Worm (Caenorhabditis elegans) whole organism, L3 larva: ENCODE results near the gene myo-2.

ENCODE experiments used
- nfya-1 ChIP-seq: sonication (generic microtip); optimal IDR thresholded peaks from 2 replicates; lab custom pipeline; 2017; ENCODE audit warnings: missing genetic modification characterization, mild to moderate bottlenecking, missing compliant biosample characterization, antibody characterized with exemption, moderate library complexity; ENCODE audit not compliant: insufficient read depth
- zag-1 ChIP-seq: fragments of 150-350 bp; optimal IDR thresholded peaks from 2 replicates; lab custom pipeline; 2014; ENCODE audit warnings: missing biosample characterization, missing genetic modification characterization
- ztf-4 ChIP-seq: fragments of 150-350 bp; optimal IDR thresholded peaks from 2 replicates; lab custom pipeline; 2014; ENCODE audit warnings: missing biosample characterization, missing genetic modification characterization

DNA sequence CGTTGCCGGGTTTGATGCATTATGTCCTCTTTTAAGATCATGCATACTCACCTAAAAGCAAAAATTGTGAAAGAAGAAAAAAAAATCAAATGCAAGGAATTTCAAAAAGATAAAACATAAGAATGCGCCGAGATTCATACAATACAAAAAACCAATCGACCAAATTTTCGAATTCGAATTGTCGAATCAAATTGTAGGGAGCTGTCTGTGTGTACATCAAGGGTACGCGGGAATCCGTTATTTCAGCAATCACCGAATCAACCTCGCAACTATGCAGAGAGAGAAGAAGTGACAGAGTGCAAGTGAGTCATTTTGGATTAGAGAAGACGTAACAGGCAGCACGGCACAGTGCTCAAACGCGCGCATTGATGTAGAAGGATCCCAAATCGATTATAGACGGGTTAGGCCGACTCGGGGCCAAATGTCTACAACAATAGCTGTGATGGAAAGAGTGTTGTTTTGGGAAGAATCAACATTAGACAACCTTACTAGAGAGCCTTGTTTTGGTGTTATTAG lies 35.5 kb downstream of the myo-2 start, which contains the start of gene sdz-19:
- TF ChIP-seq nfya-1 (no peak), zag-1 (tag; lab: Kevin White, UChicago) (no peak), ztf-4 (tag; lab: Kevin White, UChicago) (no peak)
